Fruit fly (Drosophila melanogaster): ENCODE data around the gene CG43074.

DNA sequence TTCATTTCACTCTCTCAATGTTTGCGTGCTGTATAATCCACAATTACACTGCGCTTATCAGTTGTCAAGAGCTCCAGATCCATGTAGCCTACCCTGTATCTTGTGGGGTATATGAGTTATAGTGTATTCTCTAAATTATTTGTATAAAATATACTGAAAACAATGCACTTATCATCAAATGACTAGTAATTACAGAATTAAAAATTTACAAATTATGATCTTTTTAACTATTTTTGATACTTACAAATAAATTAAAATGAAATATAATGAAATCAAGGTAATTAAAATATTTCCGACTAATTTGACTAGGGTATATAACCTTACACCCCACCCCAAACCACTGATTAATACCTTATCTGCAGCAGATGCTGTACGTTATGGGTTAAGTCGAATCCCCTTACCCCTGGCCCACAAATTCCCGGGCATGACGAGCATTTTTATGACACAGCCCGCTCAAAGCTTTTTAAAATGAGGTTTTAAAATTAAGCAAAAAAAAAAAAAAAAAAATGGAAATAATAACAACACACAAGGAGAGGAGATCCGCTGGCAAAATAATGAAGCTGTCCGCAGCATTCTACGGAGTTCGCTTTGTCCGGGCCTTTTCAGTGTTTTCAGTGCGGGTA, 746 bp upstream of the CG43074 start:
- TF ChIP-seq CG8478 (optimal IDR thresholded peaks at IDR 0.05) (no peak), CTCF (optimal IDR thresholded peaks at IDR 0.05) (no peak)
